Fruit fly (Drosophila melanogaster) whole organism, prepupa: ENCODE measurements around the gene CG12502.

ENCODE experiments used
- CG34406 ChIP-seq: fragments of 200-800 bp; sonication (Bioruptor generic); optimal IDR thresholded peaks from 3 replicates; lab custom pipeline; 2016; ENCODE audit warnings: missing biosample characterization, missing genetic modification characterization
- CG3919 ChIP-seq: fragments of 200-800 bp; sonication (Bioruptor generic); optimal IDR thresholded peaks from 3 replicates; lab custom pipeline; 2016; ENCODE audit warnings: missing biosample characterization, missing genetic modification characterization
- CG6792 ChIP-seq: fragments of 200-800 bp; sonication (Bioruptor generic); optimal IDR thresholded peaks from 3 replicates; lab custom pipeline; 2016; ENCODE audit warnings: missing biosample characterization, missing genetic modification characterization
- ss ChIP-seq, 2 experiments: fragments of 200-800 bp; sonication (Bioruptor generic); optimal IDR thresholded peaks; 2 replicates in 1 of 2; 3 replicates in 1 of 2; lab custom pipeline; 2017 to 2018; ENCODE audit warnings: mild to moderate bottlenecking in 2 of 2, missing biosample characterization in 2 of 2, missing genetic modification characterization in 2 of 2, moderate library complexity in 1 of 2

DNA sequence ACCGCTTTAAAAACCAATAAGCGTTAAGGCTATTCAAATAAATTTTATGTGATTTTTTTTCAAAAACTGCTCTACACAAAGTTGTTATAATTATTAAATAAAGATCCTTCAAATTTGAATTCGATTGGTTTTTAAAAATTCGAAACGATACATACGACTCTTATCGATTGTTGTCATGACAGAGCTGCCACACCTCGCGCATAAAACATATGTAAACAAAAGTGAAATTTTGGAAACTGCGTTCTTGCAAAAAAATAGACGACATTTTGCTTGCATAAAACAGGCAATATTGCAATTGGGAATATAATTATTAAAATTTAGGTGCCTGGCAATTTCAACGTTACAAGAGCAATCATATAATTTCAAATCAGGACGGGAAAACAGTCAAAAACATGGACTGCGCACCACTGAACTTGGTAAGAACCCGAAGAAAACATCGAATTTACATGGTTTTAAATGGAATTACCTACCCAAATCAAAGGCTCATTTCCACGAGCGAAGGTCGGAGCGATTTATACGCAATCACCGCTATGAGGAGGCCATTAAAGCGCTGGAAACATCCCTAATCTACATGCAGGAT lies 29.7 kb upstream of the CG12502 start, which contains the start of gene CG42554:
- TF ChIP-seq CG6792 (GFP tag; lab: Kevin White, UChicago) (no peak), ss (GFP tag; optimal IDR thresholded peaks at IDR 0.05; lab: Kevin White, UChicago) (no peak), CG3919 (GFP tag; lab: Kevin White, UChicago) (no peak), CG34406 (GFP tag; lab: Kevin White, UChicago) (no peak)
